Fruit fly (Drosophila melanogaster) whole organism, adult: Measurements from ENCODE around the gene CG13086.

Experiments used
- CG11617 ChIP-seq: fragments of 200-800 bp; sonication (Bioruptor generic); optimal IDR thresholded peaks from 2 replicates; lab custom pipeline; 2017; ENCODE audit warnings: mild to moderate bottlenecking, missing biosample characterization, missing genetic modification reagents, missing genetic modification characterization
- CG12768 ChIP-seq: fragments of 200-800 bp; sonication (Bioruptor generic); optimal IDR thresholded peaks from 2 replicates; lab custom pipeline; 2017; ENCODE audit warnings: missing biosample characterization, missing genetic modification characterization, mild to moderate bottlenecking, moderate library complexity, missing genetic modification reagents
- CG14711 ChIP-seq: fragments of 200-800 bp; sonication (Bioruptor generic); optimal IDR thresholded peaks from 2 replicates; lab custom pipeline; 2018; ENCODE audit warnings: missing biosample characterization, mild to moderate bottlenecking, missing genetic modification characterization, moderate library complexity
- CG1620 ChIP-seq: fragments of 200-800 bp; sonication (Bioruptor generic); optimal IDR thresholded peaks from 2 replicates; lab custom pipeline; 2016; ENCODE audit warnings: missing biosample characterization, missing genetic modification characterization
- CG33017 ChIP-seq: fragments of 200-800 bp; sonication (Bioruptor generic); optimal IDR thresholded peaks from 2 replicates; lab custom pipeline; 2018; ENCODE audit warnings: missing biosample characterization, mild to moderate bottlenecking, missing genetic modification characterization, moderate library complexity
- CG5204 ChIP-seq: fragments of 200-800 bp; sonication (Bioruptor generic); optimal IDR thresholded peaks from 2 replicates; lab custom pipeline; 2016; ENCODE audit warnings: missing biosample characterization, missing genetic modification characterization
- CG7045 ChIP-seq: fragments of 200-800 bp; sonication (Bioruptor generic); optimal IDR thresholded peaks from 2 replicates; lab custom pipeline; 2017; ENCODE audit warnings: missing biosample characterization, mild to moderate bottlenecking, missing genetic modification characterization
- CG7101 ChIP-seq: fragments of 200-800 bp; sonication (Bioruptor generic); optimal IDR thresholded peaks from 2 replicates; lab custom pipeline; 2018; ENCODE audit warnings: missing biosample characterization, mild to moderate bottlenecking, missing genetic modification characterization, moderate library complexity
- Clk ChIP-seq: fragments of 200-800 bp; sonication (Bioruptor generic); optimal IDR thresholded peaks from 2 replicates; lab custom pipeline; 2017; ENCODE audit warnings: missing biosample characterization, missing genetic modification characterization
- Crg-1 ChIP-seq: fragments of 200-800 bp; sonication (Bioruptor generic); optimal IDR thresholded peaks from 2 replicates; lab custom pipeline; 2016; ENCODE audit warnings: missing biosample characterization, missing genetic modification characterization
- Hr96 ChIP-seq: fragments of 200-800 bp; sonication (Bioruptor generic); optimal IDR thresholded peaks from 2 replicates; lab custom pipeline; 2016; ENCODE audit warnings: missing biosample characterization, missing genetic modification characterization
- Mnt ChIP-seq: fragments of 200-800 bp; sonication (Bioruptor generic); optimal IDR thresholded peaks from 2 replicates; lab custom pipeline; 2016; ENCODE audit warnings: missing biosample characterization, mild to moderate bottlenecking, missing genetic modification characterization
- bab1 ChIP-seq: fragments of 200-800 bp; sonication (Bioruptor generic); optimal IDR thresholded peaks from 3 replicates; lab custom pipeline; 2019; ENCODE audit warnings: missing biosample characterization, mild to moderate bottlenecking, missing genetic modification characterization, moderate library complexity
- cic ChIP-seq: fragments of 200-800 bp; sonication (Bioruptor generic); optimal IDR thresholded peaks from 2 replicates; lab custom pipeline; 2017; ENCODE audit warnings: missing biosample characterization, mild to moderate bottlenecking, missing genetic modification characterization, moderate library complexity
- cnc ChIP-seq, 2 experiments: fragments of >200 bp; optimal IDR thresholded peaks; 2 replicates each; lab custom pipeline; 2017
- kay ChIP-seq: fragments of 200-800 bp; sonication (Bioruptor generic); peaks from one replicate; lab custom pipeline; 2016; ENCODE audit warnings: missing biosample characterization, missing genetic modification characterization, borderline replicate concordance
- ovo ChIP-seq: fragments of 200-800 bp; sonication (Bioruptor generic); optimal IDR thresholded peaks from 2 replicates; lab custom pipeline; 2016; ENCODE audit warnings: missing biosample characterization, missing genetic modification characterization
- pad ChIP-seq: fragments of 200-800 bp; sonication (Bioruptor generic); optimal IDR thresholded peaks from 3 replicates; lab custom pipeline; 2017; ENCODE audit warnings: missing biosample characterization, missing genetic modification characterization, mild to moderate bottlenecking, moderate library complexity, missing genetic modification reagents
- tj ChIP-seq: fragments of 200-800 bp; sonication (Bioruptor generic); optimal IDR thresholded peaks from 3 replicates; lab custom pipeline; 2017; ENCODE audit warnings: missing biosample characterization, mild to moderate bottlenecking, missing genetic modification characterization, moderate library complexity
- toe ChIP-seq: fragments of 200-800 bp; sonication (Bioruptor generic); optimal IDR thresholded peaks from 2 replicates; lab custom pipeline; 2016; ENCODE audit warnings: missing biosample characterization, missing genetic modification characterization

The CG13086 gene

dm6 chr2L:19359802-19360429, 4.3 kb upstream of the CG13086 start:
- TF ChIP-seq CG5204 (GFP tag; lab: Kevin White, UChicago) (no peak), CG11617 (GFP tag; lab: Kevin White, UChicago) (no peak)

- TF ChIP-seq CG7101 (tag; lab: Kevin White, UChicago) (no peak), tj (GFP tag; lab: Kevin White, UChicago) (peak; percentile 67)
Observed at dm6 chr2L:19361632-19362142, 2.5 kb upstream of the CG13086 start.

dm6 chr2L:19362734-19363363, 1.3 kb upstream of the CG13086 start, which contains the start of gene dnt:
TSS of gene dnt (minus strand) at chr2L:19363227.
- no peak for TF ChIP-seq Hr96 (GFP tag; lab: Kevin White, UChicago)
- TF ChIP-seq toe: no peak
- peak; percentile 2 for TF ChIP-seq bab1 (GFP tag; lab: Kevin White, UChicago)
- TF ChIP-seq cnc (optimal IDR thresholded peaks at IDR 0.05; lab: Kevin White, UChicago): no peak
- TF ChIP-seq kay: no peak

- TF ChIP-seq tj (GFP tag; lab: Kevin White, UChicago) (peak; percentile 13), toe (peak; percentile 30), kay (no peak), CG14711 (peak; percentile 64), CG5204 (GFP tag; lab: Kevin White, UChicago) (peak; percentile 19), CG33017 (tag; lab: Kevin White, UChicago) (no peak), Mnt (GFP tag; lab: Kevin White, UChicago) (no peak)
Observed at dm6 chr2L:19363530-19363929, 645 bp upstream of the CG13086 start.

dm6 chr2L:19364622-19365021, 447 bp downstream of the CG13086 start:
- no peak for TF ChIP-seq CG1620 (GFP tag; lab: Kevin White, UChicago)
- TF ChIP-seq CG33017 (tag; lab: Kevin White, UChicago): peak; percentile 65
- no peak for TF ChIP-seq toe
- no peak for TF ChIP-seq ovo (GFP tag; lab: Kevin White, UChicago)
- peak; percentile 49 for TF ChIP-seq CG7045 (GFP tag; lab: Kevin White, UChicago)
- TF ChIP-seq bab1 (GFP tag; lab: Kevin White, UChicago): no peak
- TF ChIP-seq Hr96 (GFP tag; lab: Kevin White, UChicago): no peak
- no peak for TF ChIP-seq CG5204 (GFP tag; lab: Kevin White, UChicago)
- no peak for TF ChIP-seq Clk (GFP tag; lab: Kevin White, UChicago)
- TF ChIP-seq Crg-1 (GFP tag; lab: Kevin White, UChicago): no peak
- no peak for TF ChIP-seq Mnt (GFP tag; lab: Kevin White, UChicago)
- TF ChIP-seq CG12768 (GFP tag; lab: Kevin White, UChicago): no peak
- TF ChIP-seq CG7101 (tag; lab: Kevin White, UChicago): peak; percentile 63
- peak; percentile 64 for TF ChIP-seq CG14711
- peak; percentile 0 for TF ChIP-seq tj (GFP tag; lab: Kevin White, UChicago)
- TF ChIP-seq CG11617 (GFP tag; lab: Kevin White, UChicago): peak; percentile 65
- TF ChIP-seq kay: no peak
- TF ChIP-seq pad (GFP tag; lab: Kevin White, UChicago): no peak
- TF ChIP-seq cnc (optimal IDR thresholded peaks at IDR 0.05; lab: Kevin White, UChicago): no peak
- no peak for TF ChIP-seq cic (GFP tag; lab: Kevin White, UChicago)

- no peak for TF ChIP-seq CG7101 (tag; lab: Kevin White, UChicago)
- TF ChIP-seq tj (GFP tag; lab: Kevin White, UChicago): no peak
- TF ChIP-seq cic (GFP tag; lab: Kevin White, UChicago): no peak
- no peak for TF ChIP-seq Mnt (GFP tag; lab: Kevin White, UChicago)
- TF ChIP-seq ovo (GFP tag; lab: Kevin White, UChicago): no peak
- TF ChIP-seq CG7045 (GFP tag; lab: Kevin White, UChicago): no peak
- no peak for TF ChIP-seq bab1 (GFP tag; lab: Kevin White, UChicago)
- TF ChIP-seq Clk (GFP tag; lab: Kevin White, UChicago): no peak
- TF ChIP-seq cnc (optimal IDR thresholded peaks at IDR 0.05; lab: Kevin White, UChicago): no peak
- TF ChIP-seq CG14711: no peak
- no peak for TF ChIP-seq toe
- no peak for TF ChIP-seq CG11617 (GFP tag; lab: Kevin White, UChicago)
- no peak for TF ChIP-seq CG12768 (GFP tag; lab: Kevin White, UChicago)
- TF ChIP-seq kay: no peak
- no peak for TF ChIP-seq CG1620 (GFP tag; lab: Kevin White, UChicago)
- no peak for TF ChIP-seq Crg-1 (GFP tag; lab: Kevin White, UChicago)
Observed at dm6 chr2L:19366301-19366700, 2.1 kb downstream of the CG13086 start.

dm6 chr2L:19366730-19367129, 2.6 kb downstream of the CG13086 start:
- TF ChIP-seq kay (no peak), cic (GFP tag; lab: Kevin White, UChicago) (no peak), Clk (GFP tag; lab: Kevin White, UChicago) (no peak), tj (GFP tag; lab: Kevin White, UChicago) (no peak), CG7101 (tag; lab: Kevin White, UChicago) (no peak), Mnt (GFP tag; lab: Kevin White, UChicago) (no peak)
